Worm (Caenorhabditis elegans) whole organism, late embryonic: ENCODE data around the gene C27H5.2.

Source experiments
- Y22D7AL.16 ChIP-seq: sonication (generic microtip); optimal IDR thresholded peaks from 2 replicates; lab custom pipeline; 2016; ENCODE audit warnings: missing genetic modification characterization, missing compliant biosample characterization
- ama-1 ChIP-seq: fragments of 150-350 bp; optimal IDR thresholded peaks from 2 replicates; lab custom pipeline; 2014
- ceh-2 ChIP-seq: sonication (generic microtip); optimal IDR thresholded peaks from 2 replicates; lab custom pipeline; 2016; ENCODE audit warnings: missing genotype, missing genetic modification characterization, missing compliant biosample characterization
- dve-1 ChIP-seq: sonication (generic microtip); optimal IDR thresholded peaks from 2 replicates; lab custom pipeline; 2017; ENCODE audit warnings: antibody characterized with exemption, mild to moderate bottlenecking, missing genetic modification characterization, missing compliant biosample characterization
- fax-1 ChIP-seq: sonication (generic microtip); optimal IDR thresholded peaks from 2 replicates; lab custom pipeline; 2016; ENCODE audit warnings: missing genotype, missing genetic modification characterization, missing compliant biosample characterization
- lin-11 ChIP-seq: fragments of 200-800 bp; sonication (Bioruptor generic); optimal IDR thresholded peaks from 2 replicates; lab custom pipeline; 2018; ENCODE audit warnings: mild to moderate bottlenecking, missing genetic modification characterization, missing compliant biosample characterization
- pha-2 ChIP-seq: sonication (generic microtip); optimal IDR thresholded peaks from 2 replicates; lab custom pipeline; 2017; ENCODE audit warnings: mild to moderate bottlenecking, missing genetic modification characterization, missing compliant biosample characterization
- pqm-1 ChIP-seq: sonication (generic microtip); optimal IDR thresholded peaks from 2 replicates; lab custom pipeline; 2016; ENCODE audit warnings: missing genetic modification characterization, missing compliant biosample characterization
- unc-55 ChIP-seq: sonication (generic microtip); optimal IDR thresholded peaks from 2 replicates; lab custom pipeline; 2017; ENCODE audit warnings: missing biosample characterization, missing genetic modification reagents, missing genetic modification characterization

- TF ChIP-seq Y22D7AL.16 (tag; lab: Kevin White, UChicago) (no peak), unc-55 (GFP tag; lab: Kevin White, UChicago) (no peak), dve-1 (tag; lab: Kevin White, UChicago) (no peak), pqm-1 (tag; lab: Kevin White, UChicago) (no peak), ceh-2 (tag; lab: Kevin White, UChicago) (no peak), lin-11 (no peak), pha-2 (tag; lab: Kevin White, UChicago) (no peak), ama-1 (no peak), fax-1 (tag; lab: Kevin White, UChicago) (no peak)
These were observed 47.7 kb downstream of the C27H5.2 start, which contains the start of gene srd-56 for ce11 chrII:7203110-7203509.
